Worm (Caenorhabditis elegans) whole organism, late embryonic: ENCODE measurements around the gene cal-4.

Experiments used
- C38D4.7 ChIP-seq: fragments of 200-800 bp; sonication (Bioruptor generic); optimal IDR thresholded peaks from 2 replicates; lab custom pipeline; 2018; ENCODE audit warnings: mild to moderate bottlenecking, missing genetic modification characterization, moderate library complexity, missing compliant biosample characterization
- K02D7.2 ChIP-seq: sonication (generic microtip); optimal IDR thresholded peaks from 2 replicates; lab custom pipeline; 2017; ENCODE audit warnings: mild to moderate bottlenecking, missing genetic modification characterization, missing compliant biosample characterization
- K09A11.1 ChIP-seq: sonication (generic microtip); optimal IDR thresholded peaks from 2 replicates; lab custom pipeline; 2017; ENCODE audit warnings: antibody characterized with exemption, mild to moderate bottlenecking, missing genetic modification characterization, missing compliant biosample characterization; ENCODE audit not compliant: insufficient read depth
- ama-1 ChIP-seq: fragments of 150-350 bp; optimal IDR thresholded peaks from 2 replicates; lab custom pipeline; 2014
- ceh-24 ChIP-seq: sonication (generic microtip); optimal IDR thresholded peaks from 2 replicates; lab custom pipeline; 2016; ENCODE audit warnings: mild to moderate bottlenecking, missing genetic modification characterization, missing compliant biosample characterization
- ceh-31 ChIP-seq: sonication (generic microtip); optimal IDR thresholded peaks from 2 replicates; lab custom pipeline; 2016; ENCODE audit warnings: missing genetic modification characterization, missing compliant biosample characterization
- che-1 ChIP-seq: sonication (generic microtip); optimal IDR thresholded peaks from 2 replicates; lab custom pipeline; 2016; ENCODE audit warnings: mild to moderate bottlenecking, missing genetic modification characterization, missing compliant biosample characterization
- dve-1 ChIP-seq: sonication (generic microtip); optimal IDR thresholded peaks from 2 replicates; lab custom pipeline; 2017; ENCODE audit warnings: antibody characterized with exemption, mild to moderate bottlenecking, missing genetic modification characterization, missing compliant biosample characterization
- ets-4 ChIP-seq: sonication (generic microtip); optimal IDR thresholded peaks from 2 replicates; lab custom pipeline; 2016; ENCODE audit warnings: missing genetic modification characterization, missing compliant biosample characterization
- fax-1 ChIP-seq: sonication (generic microtip); optimal IDR thresholded peaks from 2 replicates; lab custom pipeline; 2016; ENCODE audit warnings: missing genotype, missing genetic modification characterization, missing compliant biosample characterization
- hlh-13 ChIP-seq: fragments of 200-800 bp; sonication (Bioruptor generic); optimal IDR thresholded peaks from 2 replicates; lab custom pipeline; 2018; ENCODE audit warnings: mild to moderate bottlenecking, missing genetic modification characterization, missing compliant biosample characterization
- hlh-15 ChIP-seq: sonication (generic microtip); optimal IDR thresholded peaks from 2 replicates; lab custom pipeline; 2016; ENCODE audit warnings: missing genetic modification characterization, missing compliant biosample characterization
- hlh-6 ChIP-seq: sonication (generic microtip); optimal IDR thresholded peaks from 2 replicates; lab custom pipeline; 2016; ENCODE audit warnings: missing genotype, missing genetic modification characterization, missing compliant biosample characterization
- hlh-8 ChIP-seq: sonication (generic microtip); optimal IDR thresholded peaks from 2 replicates; lab custom pipeline; 2016; ENCODE audit warnings: missing genotype, missing genetic modification characterization, missing compliant biosample characterization
- nhr-232 ChIP-seq: sonication (generic microtip); optimal IDR thresholded peaks from 2 replicates; lab custom pipeline; 2016; ENCODE audit warnings: missing genetic modification characterization, missing compliant biosample characterization
- pha-2 ChIP-seq: sonication (generic microtip); optimal IDR thresholded peaks from 2 replicates; lab custom pipeline; 2017; ENCODE audit warnings: mild to moderate bottlenecking, missing genetic modification characterization, missing compliant biosample characterization
- pqm-1 ChIP-seq: sonication (generic microtip); optimal IDR thresholded peaks from 2 replicates; lab custom pipeline; 2016; ENCODE audit warnings: missing genetic modification characterization, missing compliant biosample characterization
- sox-4 ChIP-seq: sonication (generic microtip); optimal IDR thresholded peaks from 2 replicates; lab custom pipeline; 2017; ENCODE audit warnings: mild to moderate bottlenecking, missing genetic modification characterization, inconsistent platforms, missing compliant biosample characterization
- syd-9 ChIP-seq: sonication (generic microtip); optimal IDR thresholded peaks from 2 replicates; lab custom pipeline; 2016; ENCODE audit warnings: mild to moderate bottlenecking, missing genetic modification characterization, moderate library complexity, missing compliant biosample characterization
- unc-3 ChIP-seq, 2 experiments: fragments of 200-800 bp in 1 of 2; sonication (Bioruptor generic) in 1 of 2; sonication (generic microtip) in 1 of 2; conservative IDR thresholded peaks in 1 of 2; optimal IDR thresholded peaks in 1 of 2; 2 replicates each; pipeline versions ENCODE4 v1.3.6 to Lab custom; 2016 to 2022; ENCODE audit warnings: missing compliant biosample characterization in 2 of 2, missing genetic modification characterization in 2 of 2, missing genetic modification reagents in 1 of 2
- unc-55 ChIP-seq: sonication (generic microtip); optimal IDR thresholded peaks from 2 replicates; lab custom pipeline; 2017; ENCODE audit warnings: missing biosample characterization, missing genetic modification reagents, missing genetic modification characterization
- unc-86 ChIP-seq: sonication (generic microtip); optimal IDR thresholded peaks from 2 replicates; lab custom pipeline; 2016; ENCODE audit warnings: missing genetic modification characterization, missing compliant biosample characterization

Gene cal-4

ce11 chrIV:10576624-10577023 lies 55.4 kb downstream of the cal-4 start:
- TF ChIP-seq unc-55 (GFP tag; lab: Kevin White, UChicago) (peak; percentile 32), ceh-31 (no peak)

ce11 chrIV:10577600-10577999 lies 56.4 kb downstream of the cal-4 start:
- TF ChIP-seq pqm-1 = no peak
- no peak for TF ChIP-seq dve-1 (tag; lab: Kevin White, UChicago)
- no peak for TF ChIP-seq syd-9

ce11 chrIV:10578367-10578766 lies 57.2 kb downstream of the cal-4 start, which contains the start of gene lgc-43:
lgc-43 (plus strand) TSS chrIV:10578667.
- no peak for TF ChIP-seq fax-1 (tag; lab: Kevin White, UChicago)
- TF ChIP-seq syd-9 = no peak
- no peak for TF ChIP-seq hlh-15
- TF ChIP-seq che-1 (tag; lab: Kevin White, UChicago) = no peak
- no peak for TF ChIP-seq ets-4 (tag; lab: Kevin White, UChicago)
- no peak for TF ChIP-seq hlh-13 (GFP tag; lab: Kevin White, UChicago)
- no peak for TF ChIP-seq ceh-24 (tag; lab: Kevin White, UChicago)
- no peak for TF ChIP-seq pha-2 (tag; lab: Kevin White, UChicago)
- TF ChIP-seq unc-3 (GFP tag; conservative IDR thresholded peaks at IDR 0.05; lab: Robert Waterston, UW) = no peak
- TF ChIP-seq unc-3 (tag; optimal IDR thresholded peaks at IDR 0.05; lab: Kevin White, UChicago) = no peak
- no peak for TF ChIP-seq hlh-6 (tag; lab: Kevin White, UChicago)
- no peak for TF ChIP-seq K02D7.2 (tag; lab: Kevin White, UChicago)
- TF ChIP-seq sox-4 (tag; lab: Kevin White, UChicago) = no peak
- no peak for TF ChIP-seq unc-86 (tag; lab: Kevin White, UChicago)
- TF ChIP-seq C38D4.7 (GFP tag; lab: Kevin White, UChicago) = no peak
- TF ChIP-seq nhr-232 (tag; lab: Kevin White, UChicago) = no peak
- TF ChIP-seq ama-1 (lab: Kevin White, UChicago) = no peak
- no peak for TF ChIP-seq hlh-8 (tag; lab: Kevin White, UChicago)
- no peak for TF ChIP-seq K09A11.1
